Fruit fly (Drosophila melanogaster): ENCODE results near the gene FucT6.

The FucT6 gene

DNA sequence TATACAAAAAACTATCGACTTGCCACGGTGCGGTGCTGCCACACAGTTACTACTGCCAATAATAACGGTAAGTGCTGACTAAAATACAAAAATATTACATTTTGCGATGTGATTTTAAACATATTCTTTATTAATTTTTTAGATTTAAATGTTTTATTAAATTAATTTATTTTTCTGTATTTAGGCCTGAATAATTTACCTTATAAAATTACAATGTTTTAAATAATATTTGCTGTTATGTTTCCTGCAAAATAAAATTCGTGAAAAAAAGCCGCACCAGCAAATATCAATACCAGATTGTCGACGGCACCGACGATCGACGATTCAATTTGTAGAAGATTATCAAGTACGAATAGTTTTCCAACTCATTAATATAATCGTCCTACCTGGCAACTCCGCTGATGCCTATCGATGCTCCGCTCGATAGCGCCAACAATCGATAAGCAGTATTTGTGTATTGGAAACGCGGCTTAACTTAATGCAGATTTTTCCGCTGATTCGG is 31.2 kb downstream of the FucT6 start, which contains the start of the genes Vlet and bif (continued):
- TF ChIP-seq CG11093 (GFP tag; IDR thresholded peaks at IDR 0.05), result no peak
- TF ChIP-seq lab (GFP tag; optimal IDR thresholded peaks at IDR 0.05), result no peak
- TF ChIP-seq nau (GFP tag; optimal IDR thresholded peaks at IDR 0.05), result no peak
- peak; percentile 10 for TF ChIP-seq Sin3A (optimal IDR thresholded peaks at IDR 0.05)
- TF ChIP-seq ab (GFP tag; optimal IDR thresholded peaks at IDR 0.05), result no peak
- TF ChIP-seq Ssrp (tag; optimal IDR thresholded peaks at IDR 0.05), result peak; percentile 59
- no peak for TF ChIP-seq CG7745 (tag; optimal IDR thresholded peaks at IDR 0.05)
- peak; percentile 29 for TF ChIP-seq tx (GFP tag; optimal IDR thresholded peaks at IDR 0.05)
- TF ChIP-seq CG30020 (tag; optimal IDR thresholded peaks at IDR 0.05), result peak; percentile 47
- peak; percentile 18 for TF ChIP-seq gcm (GFP tag; optimal IDR thresholded peaks at IDR 0.05)
- TF ChIP-seq YL-1 (GFP tag; optimal IDR thresholded peaks at IDR 0.05), result no peak
- TF ChIP-seq CG2202 (tag; optimal IDR thresholded peaks at IDR 0.05), result no peak
- TF ChIP-seq crp (GFP tag; optimal IDR thresholded peaks at IDR 0.05), result no peak
- peak; percentile 47 for TF ChIP-seq CG12942 (GFP tag; optimal IDR thresholded peaks at IDR 0.05)
- peak; percentile 48 for TF ChIP-seq stwl (tag; optimal IDR thresholded peaks at IDR 0.05)
- no peak for TF ChIP-seq gcm2 (GFP tag; optimal IDR thresholded peaks at IDR 0.05)
- peak; percentile 69 for TF ChIP-seq CG18619 (GFP tag; optimal IDR thresholded peaks at IDR 0.05)
- TF ChIP-seq CG4854 (GFP tag; optimal IDR thresholded peaks at IDR 0.05), result no peak
- TF ChIP-seq lmd (GFP tag; IDR thresholded peaks at IDR 0.05), result peak; percentile 60
- no peak for TF ChIP-seq tna (GFP tag; IDR thresholded peaks at IDR 0.05; ENCODE audit: partially characterized antibody)
- no peak for TF ChIP-seq corto (GFP tag; optimal IDR thresholded peaks at IDR 0.05)
- TF ChIP-seq lov (optimal IDR thresholded peaks at IDR 0.05), result no peak
- 0 out of 3 replicates have a peak, but pooled peaks have one; percentile 9 for TF ChIP-seq lov (GFP tag; IDR thresholded peaks at IDR 0.05)
- TF ChIP-seq Ada2b (GFP tag; IDR thresholded peaks at IDR 0.05), result 0 out of 2 replicates have a peak, but pooled peaks have one; percentile 13
- TF ChIP-seq CG1792 (GFP tag; optimal IDR thresholded peaks at IDR 0.05), result peak; percentile 7
- TF ChIP-seq NK7.1 (GFP tag; optimal IDR thresholded peaks at IDR 0.05), result no peak
- TF ChIP-seq ranshi (GFP tag; IDR thresholded peaks at IDR 0.05), result no peak; the same call in 1 of the 2 replicates
- peak in 1 of 3 experiments; percentile 69 for TF ChIP-seq lola (GFP tag; optimal IDR thresholded peaks at IDR 0.05)
- peak; percentile 62 for TF ChIP-seq CG1233 (GFP tag; optimal IDR thresholded peaks at IDR 0.05)
- peak; percentile 58 for TF ChIP-seq BtbVII (GFP tag; optimal IDR thresholded peaks at IDR 0.05)
- TF ChIP-seq kay (GFP tag; optimal IDR thresholded peaks at IDR 0.05), result peak; percentile 33
- peak; percentile 64 for TF ChIP-seq caup (GFP tag; optimal IDR thresholded peaks at IDR 0.05; ENCODE audit: severe bottlenecking)
- TF ChIP-seq cwo (GFP tag; optimal IDR thresholded peaks at IDR 0.05), result peak; percentile 44
- peak; percentile 48 for TF ChIP-seq CG7928 (GFP tag; optimal IDR thresholded peaks at IDR 0.05)
- TF ChIP-seq CG11504 (tag; optimal IDR thresholded peaks at IDR 0.05), result no peak
- TF ChIP-seq aop (GFP tag; IDR thresholded peaks at IDR 0.05), result no peak
- peak; percentile 38 for TF ChIP-seq tap (tag; optimal IDR thresholded peaks at IDR 0.05)
- peak; percentile 61; the same call in 2 of the 3 replicates for TF ChIP-seq CG11560 (tag; IDR thresholded peaks at IDR 0.05)
- TF ChIP-seq CG3065 (GFP tag; optimal IDR thresholded peaks at IDR 0.05), result no peak
- peak; percentile 52 for TF ChIP-seq CG1602 (GFP tag; optimal IDR thresholded peaks at IDR 0.05)
- peak; percentile 24 for TF ChIP-seq CG10431 (GFP tag; optimal IDR thresholded peaks at IDR 0.05)
- no peak for TF ChIP-seq pita (GFP tag; optimal IDR thresholded peaks at IDR 0.05)
- no peak for TF ChIP-seq cas (GFP tag; IDR thresholded peaks at IDR 0.05)
- TF ChIP-seq org-1 (GFP tag; optimal IDR thresholded peaks at IDR 0.05), result no peak
- no peak for TF ChIP-seq salm (tag; optimal IDR thresholded peaks at IDR 0.05)
- no peak for TF ChIP-seq CG17328 (GFP tag; IDR thresholded peaks at IDR 0.05)
- TF ChIP-seq Six4 (GFP tag; optimal IDR thresholded peaks at IDR 0.05), result peak; percentile 34
- TF ChIP-seq C15 (GFP tag; IDR thresholded peaks at IDR 0.05), result no peak
- TF ChIP-seq CG10209 (GFP tag; optimal IDR thresholded peaks at IDR 0.05), result peak; percentile 50
- no peak for TF ChIP-seq Adf1 (GFP tag; IDR thresholded peaks at IDR 0.05)
- TF ChIP-seq hth (optimal IDR thresholded peaks at IDR 0.05), result no peak

Data from whole organism, embryonic.